Worm (Caenorhabditis elegans) whole organism, L3 larva: ENCODE data around the gene Y45F10D.6.

ENCODE experiments used
- ceh-28 ChIP-seq: fragments of 150-350 bp; optimal IDR thresholded peaks from 2 replicates; lab custom pipeline; 2014; ENCODE audit warnings: missing biosample characterization, missing genetic modification reagents, missing genetic modification characterization
- jun-1 ChIP-seq: fragments of 150-350 bp; optimal IDR thresholded peaks from 2 replicates; lab custom pipeline; 2014; ENCODE audit warnings: missing biosample characterization, missing genetic modification reagents, missing genetic modification characterization
- nhr-12 ChIP-seq: fragments of 150-350 bp; optimal IDR thresholded peaks from 2 replicates; lab custom pipeline; 2014; ENCODE audit warnings: missing biosample characterization, missing genetic modification characterization
- nhr-237 ChIP-seq: fragments of 150-350 bp; optimal IDR thresholded peaks from 2 replicates; lab custom pipeline; 2014; ENCODE audit warnings: missing biosample characterization, missing genetic modification characterization
- nhr-28 ChIP-seq: fragments of 150-350 bp; optimal IDR thresholded peaks from 2 replicates; lab custom pipeline; 2014; ENCODE audit warnings: missing biosample characterization, missing genetic modification characterization
- nhr-43 ChIP-seq: sonication (generic microtip); optimal IDR thresholded peaks from 2 replicates; lab custom pipeline; 2016; ENCODE audit warnings: mild to moderate bottlenecking, missing genetic modification characterization, missing compliant biosample characterization; ENCODE audit not compliant: poor library complexity, severe bottlenecking
- skn-1 ChIP-seq: fragments of 150-350 bp; optimal IDR thresholded peaks from 2 replicates; lab custom pipeline; 2014; ENCODE audit warnings: missing biosample characterization, missing genetic modification characterization
- unc-62 ChIP-seq: fragments of 150-350 bp; sonication (generic microtip); optimal IDR thresholded peaks from 4 replicates; lab custom pipeline; 2014; ENCODE audit warnings: missing biosample characterization, missing genetic modification reagents, missing genetic modification characterization

- TF ChIP-seq nhr-237 (tag; lab: Kevin White, UChicago): no peak
- TF ChIP-seq ceh-28 (tag; lab: Kevin White, UChicago): no peak
- TF ChIP-seq unc-62 (GFP tag; lab: Kevin White, UChicago): no peak
- no peak for TF ChIP-seq skn-1 (tag; lab: Kevin White, UChicago)
- no peak for TF ChIP-seq nhr-12 (tag; lab: Kevin White, UChicago)
- no peak for TF ChIP-seq jun-1
- TF ChIP-seq nhr-28 (tag; lab: Kevin White, UChicago): no peak
- no peak for TF ChIP-seq nhr-43 (tag; lab: Kevin White, UChicago)
Measured at ce11 chrIV:13838296-13838695, 40.6 kb upstream of the Y45F10D.6 start.
